Worm (Caenorhabditis elegans): ENCODE measurements around the gene rab-14.

rab-14 gene

ce11 chrX:15586192-15586591, 20.2 kb downstream of the rab-14 start:
- TF ChIP-seq C08G9.2 (tag; optimal IDR thresholded peaks at IDR 0.05): no peak

DNA sequence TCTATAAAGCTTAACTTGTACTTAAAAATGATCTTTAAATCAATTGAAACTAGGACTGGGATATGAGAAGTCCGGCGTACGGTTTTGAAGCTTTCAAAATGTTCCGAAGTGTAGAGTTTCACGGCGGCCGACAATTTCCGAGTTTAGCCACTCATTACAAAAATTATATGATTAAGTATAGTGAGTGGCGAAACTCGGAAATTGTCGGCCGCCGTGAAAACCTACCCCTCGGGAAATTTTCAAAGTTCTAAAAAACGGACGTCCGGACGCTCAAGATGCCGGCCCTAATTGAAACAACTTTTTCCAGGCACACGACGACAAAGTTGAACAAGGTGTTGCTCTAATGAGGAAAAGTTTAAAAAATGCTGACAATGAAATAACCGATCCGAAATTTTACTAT, 21.3 kb downstream of the rab-14 start:
- TF ChIP-seq pha-4 (tag; optimal IDR thresholded peaks at IDR 0.05) (no peak), ceh-14 (tag; optimal IDR thresholded peaks at IDR 0.05) (no peak), hlh-30 (tag; optimal IDR thresholded peaks at IDR 0.05; ENCODE audit: insufficient read depth) (no peak), nhr-11 (tag; optimal IDR thresholded peaks at IDR 0.05) (no peak), zip-5 (tag; optimal IDR thresholded peaks at IDR 0.05) (no peak), dmd-4 (tag; optimal IDR thresholded peaks at IDR 0.05; ENCODE audit: borderline replicate concordance) (no peak), ceh-6 (GFP tag; optimal IDR thresholded peaks at IDR 0.05) (no peak), ceh-18 (tag; optimal IDR thresholded peaks at IDR 0.05) (no peak), hlh-13 (GFP tag; optimal IDR thresholded peaks at IDR 0.05) (no peak), Y22D7AL.16 (tag; optimal IDR thresholded peaks at IDR 0.05) (no peak), pax-1 (tag; optimal IDR thresholded peaks at IDR 0.05) (no peak), ceh-19 (GFP tag; optimal IDR thresholded peaks at IDR 0.05) (no peak), unc-55 (GFP tag; optimal IDR thresholded peaks at IDR 0.05) (no peak), elt-2 (tag; optimal IDR thresholded peaks at IDR 0.05) (no peak), npax-4 (tag; optimal IDR thresholded peaks at IDR 0.05) (no peak), K09A11.1 (tag; optimal IDR thresholded peaks at IDR 0.05; ENCODE audit: insufficient read depth) (no peak), hlh-15 (tag; optimal IDR thresholded peaks at IDR 0.05) (no peak), ahr-1 (tag; optimal IDR thresholded peaks at IDR 0.05) (no peak), ceh-45 (GFP tag; IDR thresholded peaks at IDR 0.05) (no peak), hlh-8 (tag; optimal IDR thresholded peaks at IDR 0.05) (no peak)

- TF ChIP-seq npax-4 (tag; optimal IDR thresholded peaks at IDR 0.05): no peak
These were observed 29.5 kb downstream of the rab-14 start, which contains the start of gene K09A9.6 for ce11 chrX:15576942-15577341. Gene K09A9.6, plus strand, starts transcription at chrX:15577242.

DNA sequence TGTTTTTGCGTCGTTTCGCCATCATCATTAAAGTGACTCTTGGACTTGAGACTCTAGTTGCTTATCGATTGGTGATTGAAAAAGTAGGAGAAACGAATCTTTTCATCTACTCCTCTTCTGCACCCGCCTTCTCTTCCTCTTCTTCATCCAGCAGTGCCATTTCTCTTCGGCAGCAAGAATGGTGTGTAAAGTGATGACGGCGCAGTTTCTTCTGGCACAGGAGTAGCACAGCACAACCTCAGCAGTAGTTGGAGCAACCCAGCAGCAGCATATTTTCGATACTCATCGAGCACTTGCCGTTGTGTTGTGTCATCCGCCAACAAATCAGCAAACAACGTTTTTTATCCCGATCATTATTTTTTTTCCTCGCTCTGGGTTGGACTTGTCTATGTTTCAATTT, 31.0 kb downstream of the rab-14 start:
- TF ChIP-seq nhr-232 (tag; optimal IDR thresholded peaks at IDR 0.05): no peak
- peak; percentile 9 for TF ChIP-seq unc-55 (GFP tag; optimal IDR thresholded peaks at IDR 0.05)
- peak; percentile 53 for TF ChIP-seq ceh-18 (tag; optimal IDR thresholded peaks at IDR 0.05)
- no peak for TF ChIP-seq lin-11 (tag; optimal IDR thresholded peaks at IDR 0.05)

DNA sequence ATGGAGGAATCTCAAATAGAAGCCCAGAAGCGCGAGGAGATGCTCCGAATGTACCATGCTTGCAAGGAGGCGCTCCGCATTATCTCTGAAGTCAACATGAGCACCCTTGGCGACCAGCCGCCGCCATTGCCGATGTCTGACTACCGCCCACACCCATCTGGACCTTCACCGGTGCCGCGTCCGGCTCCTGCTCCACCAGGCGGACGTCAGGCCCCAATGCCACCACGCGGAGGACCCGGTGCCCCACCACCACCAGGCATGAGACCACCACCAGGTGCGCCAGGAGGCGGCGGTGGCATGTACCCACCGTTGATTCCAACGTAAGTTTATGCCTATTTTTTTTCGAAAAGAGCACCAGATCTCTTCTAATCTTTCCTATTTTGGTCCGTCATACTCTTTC, 34.4 kb downstream of the rab-14 start:
- TF ChIP-seq mec-3 (tag; optimal IDR thresholded peaks at IDR 0.05; ENCODE audit: borderline replicate concordance) (peak; percentile 7), nfya-1 (tag; optimal IDR thresholded peaks at IDR 0.05) (no peak)

DNA sequence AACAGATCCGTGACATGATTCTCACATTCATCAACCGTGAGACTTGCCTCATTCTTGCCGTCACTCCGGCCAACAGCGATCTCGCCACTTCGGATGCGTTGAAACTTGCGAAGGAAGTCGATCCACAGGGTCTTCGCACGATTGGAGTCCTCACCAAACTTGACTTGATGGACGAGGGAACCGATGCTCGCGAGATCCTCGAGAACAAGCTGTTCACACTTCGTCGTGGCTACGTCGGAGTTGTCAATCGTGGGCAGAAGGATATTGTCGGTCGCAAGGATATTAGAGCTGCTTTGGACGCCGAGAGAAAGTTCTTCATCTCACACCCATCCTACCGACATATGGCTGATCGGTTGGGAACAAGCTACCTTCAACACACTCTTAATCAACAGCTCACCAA, 36.8 kb downstream of the rab-14 start:
- TF ChIP-seq syd-9 (tag; optimal IDR thresholded peaks at IDR 0.05) (no peak), pha-2 (tag; optimal IDR thresholded peaks at IDR 0.05) (no peak), odd-2 (tag; optimal IDR thresholded peaks at IDR 0.05) (no peak)

ce11 chrX:15567986-15568940, 38.2 kb downstream of the rab-14 start, which contains the start of gene dyn-1:
Gene dyn-1, plus strand, starts transcription at chrX:15568890.
- TF ChIP-seq C38D4.7 (GFP tag; optimal IDR thresholded peaks at IDR 0.05): no peak
- TF ChIP-seq ets-4 (tag; optimal IDR thresholded peaks at IDR 0.05): peak; percentile 7
- TF ChIP-seq dve-1 (tag; optimal IDR thresholded peaks at IDR 0.05): no peak
- no peak for TF ChIP-seq hlh-13 (GFP tag; optimal IDR thresholded peaks at IDR 0.05)
- TF ChIP-seq mec-3 (tag; optimal IDR thresholded peaks at IDR 0.05; ENCODE audit: borderline replicate concordance): no peak
- TF ChIP-seq ceh-18 (tag; optimal IDR thresholded peaks at IDR 0.05): peak; percentile 77
- peak; percentile 24 for TF ChIP-seq C08G9.2 (tag; optimal IDR thresholded peaks at IDR 0.05)
- TF ChIP-seq ahr-1 (tag; optimal IDR thresholded peaks at IDR 0.05): no peak
- no peak for TF ChIP-seq ceh-6 (GFP tag; optimal IDR thresholded peaks at IDR 0.05)
- no peak for TF ChIP-seq K09A11.1 (tag; optimal IDR thresholded peaks at IDR 0.05; ENCODE audit: insufficient read depth)
- TF ChIP-seq ref-2 (tag; optimal IDR thresholded peaks at IDR 0.05): peak; percentile 19
- TF ChIP-seq che-1 (tag; optimal IDR thresholded peaks at IDR 0.05): no peak
- TF ChIP-seq fkh-10 (GFP tag; optimal IDR thresholded peaks at IDR 0.05): no peak
- no peak for TF ChIP-seq unc-42 (tag; optimal IDR thresholded peaks at IDR 0.05)
- peak; percentile 60 for TF ChIP-seq sdc-2 (tag; optimal IDR thresholded peaks at IDR 0.05)
- TF ChIP-seq ceh-34 (tag; optimal IDR thresholded peaks at IDR 0.05): peak; percentile 36
- TF ChIP-seq dmd-4 (tag; optimal IDR thresholded peaks at IDR 0.05; ENCODE audit: borderline replicate concordance): no peak
- TF ChIP-seq syd-9 (tag; optimal IDR thresholded peaks at IDR 0.05): peak; percentile 31
- TF ChIP-seq unc-55 (GFP tag; optimal IDR thresholded peaks at IDR 0.05): peak; percentile 3
